Fruit fly (Drosophila melanogaster) whole organism, embryonic: ENCODE data around the gene dtn.

ENCODE experiments used
- Atf6 ChIP-seq: fragments of 200-800 bp; sonication (Bioruptor generic); IDR thresholded peaks from 2 replicates; pipeline ENCODE4 v1.3.6; 2022; ENCODE audit warnings: missing biosample characterization, missing genetic modification characterization
- CG10321 ChIP-seq: fragments of 200-800 bp; sonication (Bioruptor generic); IDR thresholded peaks from 2 replicates; pipeline ENCODE4 v1.3.6; 2022; ENCODE audit warnings: missing biosample characterization, missing genetic modification characterization
- CG11504 ChIP-seq: fragments of 200-800 bp; sonication (Bioruptor generic); optimal IDR thresholded peaks from 3 replicates; lab custom pipeline; 2019; ENCODE audit warnings: missing biosample characterization, mild to moderate bottlenecking, missing genetic modification characterization, moderate library complexity
- CG11696 ChIP-seq: fragments of 200-800 bp; sonication (Bioruptor generic); IDR thresholded peaks from 2 replicates; pipeline ENCODE4 v1.3.6; 2022; ENCODE audit warnings: missing biosample characterization, missing genetic modification characterization
- CG12219 ChIP-seq: fragments of 200-800 bp; sonication (Bioruptor generic); optimal IDR thresholded peaks from 3 replicates; lab custom pipeline; 2018; ENCODE audit warnings: missing biosample characterization, mild to moderate bottlenecking, missing genetic modification characterization
- CG14441 ChIP-seq: fragments of 200-800 bp; sonication (Bioruptor generic); IDR thresholded peaks from 2 replicates; pipeline ENCODE4 v1.3.6; 2022; ENCODE audit warnings: missing biosample characterization, missing genetic modification characterization
- CG15514 ChIP-seq: fragments of 200-800 bp; sonication (Bioruptor generic); optimal IDR thresholded peaks from 3 replicates; lab custom pipeline; 2017; ENCODE audit warnings: missing biosample characterization, missing genetic modification characterization, mild to moderate bottlenecking, moderate library complexity, missing genetic modification reagents
- CG15601 ChIP-seq: fragments of 200-800 bp; sonication (Bioruptor generic); optimal IDR thresholded peaks from 3 replicates; lab custom pipeline; 2019; ENCODE audit warnings: missing biosample characterization, mild to moderate bottlenecking, missing genetic modification characterization, moderate library complexity
- CG17361 ChIP-seq: fragments of 200-800 bp; sonication (Bioruptor generic); IDR thresholded peaks from 3 replicates; pipeline ENCODE4 v1.3.6; 2022; ENCODE audit warnings: missing biosample characterization, missing genetic modification characterization
- CG17568 ChIP-seq: fragments of 200-800 bp; sonication (Bioruptor generic); optimal IDR thresholded peaks from 2 replicates; lab custom pipeline; 2018; ENCODE audit warnings: missing biosample characterization, mild to moderate bottlenecking, missing genetic modification characterization, moderate library complexity
- CG1792 ChIP-seq: fragments of 200-800 bp; sonication (Bioruptor generic); optimal IDR thresholded peaks from 2 replicates; lab custom pipeline; 2016; ENCODE audit warnings: missing biosample characterization, missing genetic modification characterization
- CG18619 ChIP-seq: fragments of 200-800 bp; sonication (Bioruptor generic); optimal IDR thresholded peaks from 3 replicates; lab custom pipeline; 2017; ENCODE audit warnings: missing biosample characterization, mild to moderate bottlenecking, missing genetic modification characterization
- CG34422 ChIP-seq: fragments of 200-800 bp; sonication (Bioruptor generic); IDR thresholded peaks from 3 replicates; pipeline ENCODE4 v1.3.6; 2022; ENCODE audit warnings: missing biosample characterization, missing genetic modification characterization
- CG43689 ChIP-seq: fragments of 200-800 bp; sonication (Bioruptor generic); IDR thresholded peaks from 2 replicates; pipeline ENCODE4 v1.3.6; 2022; ENCODE audit warnings: missing biosample characterization, missing genetic modification characterization
- CG9215 ChIP-seq: fragments of 200-800 bp; sonication (Bioruptor generic); IDR thresholded peaks from 2 replicates; pipeline ENCODE4 v1.3.6; 2022; ENCODE audit warnings: missing biosample characterization, missing genetic modification characterization
- CG9437 ChIP-seq: fragments of 200-800 bp; sonication (Bioruptor generic); optimal IDR thresholded peaks from 2 replicates; lab custom pipeline; 2018; ENCODE audit warnings: missing biosample characterization, mild to moderate bottlenecking, missing genetic modification characterization
- Doc3 ChIP-seq: fragments of 200-800 bp; sonication (Bioruptor generic); IDR thresholded peaks from 3 replicates; pipeline ENCODE4 v1.3.6; 2022; ENCODE audit warnings: missing biosample characterization, missing genetic modification characterization; ENCODE audit not compliant: partially characterized antibody
- Dp ChIP-seq: fragments of 200-800 bp; sonication (Bioruptor generic); optimal IDR thresholded peaks from 2 replicates; lab custom pipeline; 2018; ENCODE audit warnings: missing biosample characterization, mild to moderate bottlenecking, missing genetic modification characterization, moderate library complexity
- GATAe ChIP-seq: fragments of 200-800 bp; sonication (Bioruptor generic); conservative IDR thresholded peaks from 2 replicates; pipeline ENCODE4 v1.3.6; 2022; ENCODE audit warnings: missing biosample characterization, missing genetic modification characterization
- HHEX ChIP-seq: fragments of 200-800 bp; sonication (Bioruptor generic); optimal IDR thresholded peaks from 3 replicates; lab custom pipeline; 2017; ENCODE audit warnings: missing biosample characterization, mild to moderate bottlenecking, missing genetic modification characterization, missing genetic modification reagents
- HmgD ChIP-seq: fragments of 200-800 bp; sonication (Bioruptor generic); optimal IDR thresholded peaks from 3 replicates; lab custom pipeline; 2016; ENCODE audit warnings: missing biosample characterization, missing genetic modification characterization
- Lpt ChIP-seq: fragments of >200 bp; optimal IDR thresholded peaks from 2 replicates; lab custom pipeline; 2018; ENCODE audit warnings: missing biosample characterization, missing genetic modification characterization
- MESR4 ChIP-seq: fragments of 200-800 bp; sonication (Bioruptor generic); optimal IDR thresholded peaks from 2 replicates; lab custom pipeline; 2018; ENCODE audit warnings: missing biosample characterization, mild to moderate bottlenecking, missing genetic modification characterization, moderate library complexity
- Myb ChIP-seq: fragments of 200-800 bp; sonication (Bioruptor generic); optimal IDR thresholded peaks from 2 replicates; lab custom pipeline; 2016; ENCODE audit warnings: missing biosample characterization, missing genetic modification characterization
- NK7.1 ChIP-seq: fragments of 200-800 bp; sonication (Bioruptor generic); optimal IDR thresholded peaks from 3 replicates; lab custom pipeline; 2016; ENCODE audit warnings: missing biosample characterization, missing genetic modification characterization
- Sry-δ ChIP-seq: fragments of 200-800 bp; sonication (Bioruptor generic); optimal IDR thresholded peaks from 2 replicates; lab custom pipeline; 2016; ENCODE audit warnings: missing biosample characterization, missing genetic modification characterization
- Usf ChIP-seq: fragments of 200-800 bp; sonication (Bioruptor generic); optimal IDR thresholded peaks from 2 replicates; lab custom pipeline; 2017; ENCODE audit warnings: missing genotype, missing biosample characterization, missing genetic modification characterization
- al ChIP-seq: fragments of 200-800 bp; sonication (Bioruptor generic); IDR thresholded peaks from 2 replicates; pipeline ENCODE4 v1.3.6; 2022; ENCODE audit warnings: missing biosample characterization, missing genetic modification characterization
- aop ChIP-seq: fragments of 200-800 bp; sonication (Bioruptor generic); IDR thresholded peaks from 2 replicates; pipeline ENCODE4 v1.3.6; 2022; ENCODE audit warnings: missing biosample characterization, missing genetic modification characterization
- ash1 ChIP-seq: fragments of 200-800 bp; sonication (Bioruptor generic); optimal IDR thresholded peaks from 2 replicates; lab custom pipeline; 2018; ENCODE audit warnings: missing biosample characterization, mild to moderate bottlenecking, missing genetic modification characterization
- da ChIP-seq: fragments of 200-800 bp; sonication (Bioruptor generic); optimal IDR thresholded peaks from 2 replicates; lab custom pipeline; 2016; ENCODE audit warnings: missing biosample characterization, missing genetic modification characterization
- dimm ChIP-seq: fragments of 200-800 bp; sonication (Bioruptor generic); IDR thresholded peaks from 2 replicates; pipeline ENCODE4 v1.3.6; 2022; ENCODE audit warnings: missing biosample characterization, missing genetic modification characterization
- dm ChIP-seq: fragments of 200-800 bp; sonication (Bioruptor generic); optimal IDR thresholded peaks from 3 replicates; lab custom pipeline; 2016; ENCODE audit warnings: missing biosample characterization, missing genetic modification characterization
- dmrt11E ChIP-seq: fragments of 200-800 bp; sonication (Bioruptor generic); optimal IDR thresholded peaks from 3 replicates; lab custom pipeline; 2018; ENCODE audit warnings: missing biosample characterization, mild to moderate bottlenecking, missing genetic modification characterization, moderate library complexity
- dmrt99B ChIP-seq: fragments of 200-800 bp; sonication (Bioruptor generic); optimal IDR thresholded peaks from 2 replicates; lab custom pipeline; 2018; ENCODE audit warnings: missing biosample characterization, mild to moderate bottlenecking, missing genetic modification characterization, moderate library complexity
- dpn ChIP-seq, 2 experiments: fragments of 200-800 bp; sonication (Bioruptor generic); optimal IDR thresholded peaks; 3 replicates each; lab custom pipeline; 2016; ENCODE audit warnings: missing biosample characterization in 2 of 2, missing genetic modification characterization in 2 of 2
- esg ChIP-seq: fragments of 200-800 bp; sonication (Bioruptor generic); conservative IDR thresholded peaks from 2 replicates; pipeline ENCODE4 v1.3.6; 2022; ENCODE audit warnings: missing biosample characterization, missing genetic modification characterization
- fd64A ChIP-seq: fragments of 200-800 bp; sonication (Bioruptor generic); optimal IDR thresholded peaks from 3 replicates; lab custom pipeline; 2018; ENCODE audit warnings: missing biosample characterization, mild to moderate bottlenecking, missing genetic modification characterization
- gt ChIP-seq: fragments of 200-800 bp; sonication (Bioruptor generic); IDR thresholded peaks from 2 replicates; pipeline ENCODE4 v1.3.6; 2022; ENCODE audit warnings: missing biosample characterization, missing genetic modification characterization
- insv ChIP-seq, 2 experiments: fragments of 200-800 bp; sonication (Bioruptor generic); optimal IDR thresholded peaks; 3 replicates each; lab custom pipeline; 2016 to 2018; ENCODE audit warnings: missing biosample characterization in 2 of 2, missing genetic modification characterization in 2 of 2
- maf-S ChIP-seq: fragments of 200-800 bp; sonication (Bioruptor generic); optimal IDR thresholded peaks from 2 replicates; lab custom pipeline; 2016; ENCODE audit warnings: missing biosample characterization, missing genetic modification characterization
- mirr ChIP-seq: fragments of 200-800 bp; sonication (Bioruptor generic); optimal IDR thresholded peaks from 3 replicates; lab custom pipeline; 2018; ENCODE audit warnings: missing biosample characterization, mild to moderate bottlenecking, missing genetic modification characterization
- row ChIP-seq: fragments of 200-800 bp; sonication (Bioruptor generic); IDR thresholded peaks from 3 replicates; pipeline ENCODE4 v1.3.6; 2022; ENCODE audit warnings: missing biosample characterization, missing genetic modification characterization
- sd ChIP-seq: fragments of 200-800 bp; sonication (Bioruptor generic); optimal IDR thresholded peaks from 3 replicates; lab custom pipeline; 2018; ENCODE audit warnings: missing biosample characterization, mild to moderate bottlenecking, missing genetic modification characterization, moderate library complexity
- sqz ChIP-seq: fragments of 200-800 bp; sonication (Bioruptor generic); optimal IDR thresholded peaks from 3 replicates; lab custom pipeline; 2018; ENCODE audit warnings: missing biosample characterization, mild to moderate bottlenecking, missing genetic modification characterization
- stwl ChIP-seq: fragments of 200-800 bp; sonication (Bioruptor generic); optimal IDR thresholded peaks from 3 replicates; lab custom pipeline; 2018; ENCODE audit warnings: missing biosample characterization, mild to moderate bottlenecking, missing genetic modification characterization, moderate library complexity
- vnd ChIP-seq: fragments of 200-800 bp; sonication (Bioruptor generic); IDR thresholded peaks from 3 replicates; pipeline ENCODE4 v1.3.6; 2022; ENCODE audit warnings: missing biosample characterization, missing genetic modification characterization; ENCODE audit not compliant: partially characterized antibody
- zf30C ChIP-seq: fragments of 200-800 bp; sonication (Bioruptor generic); optimal IDR thresholded peaks from 3 replicates; lab custom pipeline; 2018; ENCODE audit warnings: missing biosample characterization, mild to moderate bottlenecking, missing genetic modification characterization

Gene dtn

dm6 chrX:6224225-6225190 lies 939 bp upstream of the dtn start, which contains the start of gene sqh (continued):
- TF ChIP-seq fd64A (GFP tag; lab: Kevin White, UChicago), result peak; percentile 71
- peak; percentile 77 for TF ChIP-seq CG9437 (GFP tag; lab: Kevin White, UChicago)
- TF ChIP-seq HmgD, result no peak
- TF ChIP-seq Dp (GFP tag; lab: Kevin White, UChicago), result no peak
- TF ChIP-seq dm (GFP tag; lab: Kevin White, UChicago), result no peak
- peak; percentile 61 for TF ChIP-seq mirr (GFP tag; lab: Kevin White, UChicago)
- peak; percentile 68 for TF ChIP-seq CG15514 (GFP tag; lab: Kevin White, UChicago)
- peak; percentile 52 to 85 for TF ChIP-seq dpn (GFP tag; optimal IDR thresholded peaks at IDR 0.05; lab: Kevin White, UChicago)
- no peak for TF ChIP-seq zf30C
- TF ChIP-seq dmrt11E, result peak; percentile 84
- TF ChIP-seq sqz (GFP tag; lab: Kevin White, UChicago), result peak; percentile 57
- no peak for TF ChIP-seq CG17568 (GFP tag; lab: Kevin White, UChicago)
- peak; percentile 51; the same call in 1 of the 2 replicates for TF ChIP-seq CG11696
- TF ChIP-seq HHEX (GFP tag; lab: Kevin White, UChicago), result peak; percentile 84
- TF ChIP-seq Doc3 (GFP tag; lab: Robert Waterston, UW), result no peak
- peak; percentile 85 for TF ChIP-seq esg (GFP tag; lab: Robert Waterston, UW)
- no peak for TF ChIP-seq CG1792
- TF ChIP-seq Atf6 (GFP tag; lab: Robert Waterston, UW), result peak; percentile 94
- TF ChIP-seq al, result peak; percentile 83
- TF ChIP-seq Myb (GFP tag; lab: Kevin White, UChicago), result peak; percentile 2
- TF ChIP-seq sd (tag; lab: Kevin White, UChicago), result peak; percentile 86
- TF ChIP-seq GATAe (GFP tag; lab: Robert Waterston, UW), result peak; percentile 83
- TF ChIP-seq ash1, result no peak
- TF ChIP-seq gt (GFP tag; lab: Robert Waterston, UW), result peak; percentile 66; the same call in 1 of the 2 replicates
- TF ChIP-seq CG17361, result peak; percentile 88
- TF ChIP-seq Usf, result peak; percentile 80
- no peak for TF ChIP-seq stwl (tag; lab: Kevin White, UChicago)
- TF ChIP-seq insv (GFP tag; optimal IDR thresholded peaks at IDR 0.05; lab: Kevin White, UChicago), result peak in 1 of 2 experiments; percentile 58
- TF ChIP-seq CG10321 (GFP tag; lab: Robert Waterston, UW), result peak; percentile 63; the same call in 1 of the 2 replicates
- peak; percentile 62; the same call in 1 of the 2 replicates for TF ChIP-seq dimm (GFP tag; lab: Robert Waterston, UW)
- TF ChIP-seq Sry-δ (GFP tag; lab: Kevin White, UChicago), result no peak
- peak; percentile 64; the same call in 1 of the 2 replicates for TF ChIP-seq CG43689 (GFP tag; lab: Robert Waterston, UW)
- no peak for TF ChIP-seq Lpt (GFP tag; lab: Kevin White, UChicago)
- TF ChIP-seq CG34422 (GFP tag; lab: Robert Waterston, UW), result peak; percentile 88
- TF ChIP-seq vnd (GFP tag; lab: Robert Waterston, UW), result no peak
- peak; percentile 81 for TF ChIP-seq CG12219 (GFP tag; lab: Kevin White, UChicago)
- TF ChIP-seq da (GFP tag; lab: Kevin White, UChicago), result no peak
- peak; percentile 99 for TF ChIP-seq row
- TF ChIP-seq dmrt99B (tag; lab: Kevin White, UChicago), result no peak
- peak; percentile 56; the same call in 1 of the 2 replicates for TF ChIP-seq aop (GFP tag; lab: Robert Waterston, UW)
- peak; percentile 90 for TF ChIP-seq CG11504 (tag; lab: Kevin White, UChicago)
- no peak for TF ChIP-seq NK7.1 (GFP tag; lab: Kevin White, UChicago)
- peak; percentile 91 for TF ChIP-seq CG9215
- peak; percentile 83 for TF ChIP-seq MESR4 (GFP tag; lab: Kevin White, UChicago)
- peak; percentile 92 for TF ChIP-seq CG14441 (GFP tag; lab: Robert Waterston, UW)
- TF ChIP-seq maf-S, result no peak
- peak; percentile 93 for TF ChIP-seq CG18619 (GFP tag; lab: Kevin White, UChicago)
- TF ChIP-seq CG15601 (tag; lab: Kevin White, UChicago), result peak; percentile 78
